Comparison of ENCODE assay signal across 1 fruit fly cellular context in genomic region chrX:6865039-6865438, dm6.
TF ChIP-seq lines count a peak whose summit lies in the region.

No protein-coding gene starts in this region.

TF ChIP-seq in whole organism, embryonic, 481 proteins besides CTCF, POLR2A, EP300 and RAD21 (continued from another document):
- TF ChIP-seq Ets65A (GFP tag; lab: Kevin White, UChicago) (peak; percentile 41), sens-2 (GFP tag; IDR thresholded peaks at IDR 0.05; lab: Robert Waterston, UW) (no peak), Dp (GFP tag; optimal IDR thresholded peaks at IDR 0.05; lab: Kevin White, UChicago) (no peak), Hr78 (GFP tag; optimal IDR thresholded peaks at IDR 0.05; lab: Kevin White, UChicago) (peak in 1 of 2 experiments; percentile 66), CG32772 (GFP tag; IDR thresholded peaks at IDR 0.05; lab: Robert Waterston, UW) (0 out of 2 replicates have a peak, but pooled peaks have one; percentile 9), CG11085 (GFP tag; IDR thresholded peaks at IDR 0.05; lab: Robert Waterston, UW) (no peak), crol (GFP tag; IDR thresholded peaks at IDR 0.05; lab: Robert Waterston, UW) (peak; percentile 80)
